Worm (Caenorhabditis elegans) whole organism, L2 larva: Measurements from ENCODE around the gene scl-7.

Experiments used
- C34F6.9 ChIP-seq: fragments of 150-350 bp; optimal IDR thresholded peaks from 2 replicates; lab custom pipeline; 2014; ENCODE audit warnings: missing biosample characterization, missing genetic modification characterization
- F13H6.1 ChIP-seq: sonication (generic microtip); optimal IDR thresholded peaks from 2 replicates; lab custom pipeline; 2016; ENCODE audit warnings: missing genetic modification characterization, missing compliant biosample characterization
- Y55F3AM.14 ChIP-seq: fragments of 200-800 bp; sonication (Bioruptor generic); optimal IDR thresholded peaks from 2 replicates; lab custom pipeline; 2018; ENCODE audit warnings: mild to moderate bottlenecking, missing genetic modification characterization, missing compliant biosample characterization
- ZK546.5 ChIP-seq: sonication (generic microtip); optimal IDR thresholded peaks from 2 replicates; lab custom pipeline; 2017; ENCODE audit warnings: missing biosample characterization, missing genetic modification characterization
- alr-1 ChIP-seq: fragments of 150-350 bp; optimal IDR thresholded peaks from 2 replicates; lab custom pipeline; 2014; ENCODE audit warnings: missing biosample characterization, missing genetic modification characterization
- ama-1 ChIP-seq: fragments of 150-350 bp; optimal IDR thresholded peaks from 2 replicates; lab custom pipeline; 2018; ENCODE audit warnings: inconsistent platforms
- blmp-1 ChIP-seq: sonication (generic microtip); optimal IDR thresholded peaks from 2 replicates; lab custom pipeline; 2017; ENCODE audit warnings: missing genetic modification characterization, mild to moderate bottlenecking, missing compliant biosample characterization, antibody characterized with exemption, moderate library complexity; ENCODE audit not compliant: insufficient read depth
- ceh-82 ChIP-seq: fragments of 150-350 bp; optimal IDR thresholded peaks from 2 replicates; lab custom pipeline; 2014; ENCODE audit warnings: missing biosample characterization, missing genetic modification characterization
- crh-2 ChIP-seq: sonication (generic microtip); optimal IDR thresholded peaks from 2 replicates; lab custom pipeline; 2017; ENCODE audit warnings: missing biosample characterization, missing genetic modification characterization
- dmd-4 ChIP-seq: sonication (generic microtip); optimal IDR thresholded peaks from 2 replicates; lab custom pipeline; 2017; ENCODE audit warnings: missing biosample characterization, missing genetic modification characterization
- egl-27 ChIP-seq: sonication (generic microtip); optimal IDR thresholded peaks from 3 replicates; lab custom pipeline; 2017; ENCODE audit warnings: missing biosample characterization, missing genetic modification reagents, missing genetic modification characterization
- elt-3 ChIP-seq: sonication (generic microtip); optimal IDR thresholded peaks from 2 replicates; lab custom pipeline; 2017; ENCODE audit warnings: missing biosample characterization, missing genetic modification characterization
- gmeb-1 ChIP-seq: fragments of 150-350 bp; optimal IDR thresholded peaks from 2 replicates; lab custom pipeline; 2014; ENCODE audit warnings: missing biosample characterization, missing genetic modification characterization
- lin-39 ChIP-seq: fragments of 150-350 bp; optimal IDR thresholded peaks from 2 replicates; lab custom pipeline; 2014; ENCODE audit warnings: missing biosample characterization, missing genetic modification reagents, missing genetic modification characterization
- lsy-2 ChIP-seq, 2 experiments: fragments of 150-350 bp in 1 of 2; sonication (generic microtip) in 1 of 2; optimal IDR thresholded peaks; 2 replicates each; lab custom pipeline; 2014 to 2017; ENCODE audit warnings: missing biosample characterization in 2 of 2, missing genetic modification characterization in 2 of 2
- mab-5 ChIP-seq: fragments of 150-350 bp; optimal IDR thresholded peaks from 2 replicates; lab custom pipeline; 2014; ENCODE audit warnings: missing biosample characterization, missing genetic modification characterization
- mbf-1 ChIP-seq: sonication (generic microtip); optimal IDR thresholded peaks from 2 replicates; lab custom pipeline; 2017; ENCODE audit warnings: missing biosample characterization, missing genetic modification characterization
- nhr-10 ChIP-seq: sonication (generic microtip); optimal IDR thresholded peaks from 2 replicates; lab custom pipeline; 2017; ENCODE audit warnings: missing biosample characterization, missing genetic modification characterization
- nhr-129 ChIP-seq: fragments of 150-350 bp; optimal IDR thresholded peaks from 2 replicates; lab custom pipeline; 2014; ENCODE audit warnings: missing biosample characterization, missing genetic modification characterization
- nhr-21 ChIP-seq: fragments of 150-350 bp; optimal IDR thresholded peaks from 2 replicates; lab custom pipeline; 2014; ENCODE audit warnings: missing biosample characterization, missing genetic modification characterization
- nhr-25 ChIP-seq: fragments of 150-350 bp; sonication (generic microtip); optimal IDR thresholded peaks from 3 replicates; lab custom pipeline; 2014; ENCODE audit warnings: missing biosample characterization, missing genetic modification characterization
- nhr-6 ChIP-seq: fragments of 150-350 bp; optimal IDR thresholded peaks from 2 replicates; lab custom pipeline; 2014; ENCODE audit warnings: missing biosample characterization, missing genetic modification characterization
- sem-4 ChIP-seq: fragments of 150-350 bp; optimal IDR thresholded peaks from 2 replicates; lab custom pipeline; 2014; ENCODE audit warnings: missing biosample characterization, missing genetic modification reagents, missing genetic modification characterization
- skn-1 ChIP-seq: sonication (generic microtip); optimal IDR thresholded peaks from 2 replicates; lab custom pipeline; 2017; ENCODE audit warnings: missing biosample characterization, missing genetic modification characterization
- sma-3 ChIP-seq: sonication (generic microtip); optimal IDR thresholded peaks from 2 replicates; lab custom pipeline; 2016; ENCODE audit warnings: missing genetic modification reagents, missing genetic modification characterization, missing compliant biosample characterization
- snpc-4 ChIP-seq: fragments of 150-350 bp; optimal IDR thresholded peaks from 2 replicates; lab custom pipeline; 2014; ENCODE audit warnings: missing biosample characterization, missing genetic modification characterization
- unc-55 ChIP-seq: fragments of 150-350 bp; sonication (generic microtip); optimal IDR thresholded peaks from 3 replicates; lab custom pipeline; 2014; ENCODE audit warnings: missing biosample characterization, missing genetic modification reagents, missing genetic modification characterization
- zag-1 ChIP-seq: fragments of 150-350 bp; optimal IDR thresholded peaks from 2 replicates; lab custom pipeline; 2014; ENCODE audit warnings: missing biosample characterization, missing genetic modification characterization
- ztf-1 ChIP-seq: fragments of 200-800 bp; sonication (Bioruptor generic); conservative IDR thresholded peaks from 2 replicates; pipeline ENCODE4 v1.3.6; 2022; ENCODE audit warnings: missing genetic modification characterization, missing compliant biosample characterization
- ztf-4 ChIP-seq: fragments of 150-350 bp; optimal IDR thresholded peaks from 2 replicates; lab custom pipeline; 2014; ENCODE audit warnings: missing biosample characterization, missing genetic modification characterization

Gene scl-7

DNA sequence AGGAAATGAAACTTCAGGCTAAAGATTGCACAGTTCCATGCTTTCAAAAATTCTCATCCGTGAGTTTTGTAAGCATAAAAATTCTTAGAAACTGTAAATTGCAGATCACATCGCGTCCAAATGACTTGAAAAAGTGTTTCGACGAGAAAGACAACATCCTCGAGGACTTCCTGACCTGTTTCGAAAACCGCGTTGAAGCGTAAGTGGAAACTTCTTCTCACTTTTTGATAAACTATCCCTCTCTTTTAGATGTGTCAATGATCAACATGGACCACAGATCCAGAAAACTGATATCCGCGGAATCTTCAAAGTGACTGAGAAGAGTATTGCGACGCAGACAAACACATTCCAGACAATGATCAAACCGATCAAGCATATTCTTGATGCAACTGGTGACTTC lies 10.6 kb downstream of the scl-7 start:
- TF ChIP-seq gmeb-1, result no peak
- peak; percentile 19 for TF ChIP-seq nhr-129

DNA sequence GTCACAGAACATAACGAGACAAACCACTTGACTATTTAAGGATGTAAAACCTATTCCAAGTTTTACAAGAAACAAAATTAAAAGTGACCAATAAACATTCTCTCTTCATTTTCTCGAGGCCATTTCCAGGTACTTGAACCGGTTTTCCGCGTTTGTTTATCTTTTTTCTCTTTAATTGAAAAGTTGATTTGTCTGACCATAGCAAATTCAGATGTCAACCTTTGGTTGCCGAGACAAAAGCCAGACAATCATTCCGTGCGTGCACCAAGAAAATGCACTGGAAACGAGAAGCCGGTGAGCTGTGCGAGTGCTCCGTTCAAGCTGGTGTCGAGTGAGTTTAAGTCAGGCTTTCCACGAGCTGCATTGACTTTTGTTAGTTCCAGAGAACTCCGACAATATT lies 11.9 kb downstream of the scl-7 start:
- peak; percentile 10 for TF ChIP-seq sem-4 (tag; lab: Kevin White, UChicago)
- TF ChIP-seq unc-55 (GFP tag; lab: Kevin White, UChicago), result no peak
- TF ChIP-seq nhr-25, result peak; percentile 19
- TF ChIP-seq nhr-129, result peak; percentile 38
- TF ChIP-seq mbf-1 (tag; lab: Kevin White, UChicago), result no peak

DNA sequence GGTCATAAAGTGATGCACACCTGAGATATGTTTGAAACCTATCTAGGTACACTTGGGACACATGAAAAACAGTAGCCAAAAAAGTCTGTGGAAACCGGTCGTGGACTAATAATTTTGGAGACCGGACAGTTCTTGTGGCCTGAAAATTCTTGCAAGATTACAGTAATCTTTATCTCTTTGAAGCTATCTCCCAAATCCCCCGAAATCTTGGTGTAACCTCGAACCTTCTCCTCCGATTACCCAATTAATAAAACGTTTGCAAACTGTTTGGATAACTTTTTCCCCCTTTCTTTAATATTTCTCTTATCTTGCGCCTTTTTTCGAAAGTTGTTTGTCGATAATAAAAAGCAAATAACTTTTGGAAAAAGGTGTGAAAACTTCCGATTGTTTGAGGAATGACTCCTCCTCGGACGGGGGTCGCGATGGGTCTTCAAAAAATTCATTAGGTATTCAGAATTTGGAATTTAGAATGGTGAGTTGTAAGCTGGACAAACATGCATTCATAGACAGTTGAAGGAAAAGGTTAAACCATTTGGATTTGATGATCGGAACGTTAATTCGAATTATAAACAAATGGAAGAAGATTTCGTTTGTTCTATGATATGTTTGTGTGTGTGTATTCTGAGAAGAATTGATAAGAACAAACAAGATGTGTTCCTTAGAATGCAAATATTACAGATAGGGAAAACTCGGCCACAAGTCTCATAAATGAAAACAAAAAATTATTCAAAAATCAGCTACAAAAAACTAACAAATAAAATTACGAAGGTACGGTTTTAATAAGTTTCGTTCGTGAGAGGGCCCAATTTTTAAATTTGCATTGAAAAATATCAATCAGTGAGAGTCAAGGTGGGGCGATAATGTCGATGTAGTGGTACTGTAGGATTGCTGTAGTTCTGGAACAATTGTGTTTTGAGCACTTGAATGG lies 12.9 kb downstream of the scl-7 start:
- TF ChIP-seq ama-1 (lab: Kevin White, UChicago), result peak; percentile 22
- no peak for TF ChIP-seq nhr-21 (tag; lab: Kevin White, UChicago)
- no peak for TF ChIP-seq skn-1 (tag; lab: Kevin White, UChicago)
- TF ChIP-seq sem-4 (tag; lab: Kevin White, UChicago), result no peak
- TF ChIP-seq nhr-25, result peak; percentile 92
- peak; percentile 77 for TF ChIP-seq ztf-4 (tag; lab: Kevin White, UChicago)
- no peak for TF ChIP-seq ztf-1
- TF ChIP-seq elt-3 (tag; lab: Kevin White, UChicago), result no peak
- TF ChIP-seq sma-3 (GFP tag; lab: Kevin White, UChicago), result peak; percentile 66
- TF ChIP-seq C34F6.9 (tag; lab: Kevin White, UChicago), result no peak
- no peak for TF ChIP-seq nhr-10 (tag; lab: Kevin White, UChicago)
- TF ChIP-seq Y55F3AM.14, result no peak
- peak; percentile 12 for TF ChIP-seq nhr-6 (tag; lab: Kevin White, UChicago)
- peak; percentile 17 for TF ChIP-seq F13H6.1 (tag; lab: Kevin White, UChicago)

DNA sequence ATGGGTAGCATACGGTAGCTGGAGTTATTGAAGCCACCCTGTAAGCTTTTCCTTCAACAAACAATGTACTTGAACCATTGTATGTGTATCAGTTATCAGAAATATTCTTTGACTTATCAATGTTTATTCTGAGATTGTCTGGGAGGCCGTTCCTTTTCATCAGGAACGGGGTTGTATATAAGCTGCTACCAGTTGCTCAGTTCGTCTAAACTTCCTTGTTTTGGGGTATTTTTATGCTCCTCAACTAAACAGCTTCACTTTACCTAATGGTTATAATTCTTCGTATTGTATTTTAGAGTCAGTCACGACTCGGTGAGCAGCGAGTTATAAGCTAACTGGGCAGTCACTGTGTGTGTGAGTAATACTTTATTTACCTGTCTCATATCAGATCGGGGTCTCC lies 15.4 kb downstream of the scl-7 start:
- TF ChIP-seq alr-1 (tag; lab: Kevin White, UChicago) (no peak), nhr-25 (no peak), sma-3 (GFP tag; lab: Kevin White, UChicago) (no peak), lin-39 (tag; lab: Kevin White, UChicago) (no peak), ztf-4 (tag; lab: Kevin White, UChicago) (no peak), zag-1 (tag; lab: Kevin White, UChicago) (no peak), blmp-1 (no peak), dmd-4 (tag; lab: Kevin White, UChicago) (no peak), skn-1 (tag; lab: Kevin White, UChicago) (no peak), mab-5 (no peak), F13H6.1 (tag; lab: Kevin White, UChicago) (no peak), Y55F3AM.14 (no peak), crh-2 (tag; lab: Kevin White, UChicago) (no peak), ZK546.5 (tag; lab: Kevin White, UChicago) (no peak), sem-4 (tag; lab: Kevin White, UChicago) (no peak), elt-3 (tag; lab: Kevin White, UChicago) (no peak), nhr-10 (tag; lab: Kevin White, UChicago) (no peak), gmeb-1 (no peak), lsy-2 (tag; optimal IDR thresholded peaks at IDR 0.05; lab: Kevin White, UChicago) (no peak), egl-27 (tag; lab: Kevin White, UChicago) (no peak)

DNA sequence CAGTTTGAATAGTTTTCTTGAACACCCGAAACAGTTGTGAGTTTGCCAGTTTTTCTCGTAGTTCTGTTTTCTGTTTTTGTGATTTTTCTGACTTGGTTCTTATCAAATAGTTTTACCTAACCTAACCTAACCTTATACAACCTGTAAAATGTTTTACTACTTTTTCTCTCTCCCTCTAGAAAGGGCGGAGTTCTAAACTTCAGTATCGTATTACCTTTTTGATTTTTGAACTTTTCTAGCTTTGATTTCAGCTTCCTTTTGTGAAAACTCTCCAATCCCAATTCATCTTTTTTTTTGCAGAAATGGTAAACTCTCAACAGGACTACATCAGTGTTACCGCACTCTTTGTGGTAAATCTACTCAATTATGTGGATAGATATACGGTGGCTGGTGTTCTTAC lies 16.5 kb downstream of the scl-7 start, which contains the start of gene spin-2:
spin-2 (plus strand) TSS at position 301 of the 400 bp plus-strand sequence.
- no peak for TF ChIP-seq snpc-4 (tag; lab: Kevin White, UChicago)

DNA sequence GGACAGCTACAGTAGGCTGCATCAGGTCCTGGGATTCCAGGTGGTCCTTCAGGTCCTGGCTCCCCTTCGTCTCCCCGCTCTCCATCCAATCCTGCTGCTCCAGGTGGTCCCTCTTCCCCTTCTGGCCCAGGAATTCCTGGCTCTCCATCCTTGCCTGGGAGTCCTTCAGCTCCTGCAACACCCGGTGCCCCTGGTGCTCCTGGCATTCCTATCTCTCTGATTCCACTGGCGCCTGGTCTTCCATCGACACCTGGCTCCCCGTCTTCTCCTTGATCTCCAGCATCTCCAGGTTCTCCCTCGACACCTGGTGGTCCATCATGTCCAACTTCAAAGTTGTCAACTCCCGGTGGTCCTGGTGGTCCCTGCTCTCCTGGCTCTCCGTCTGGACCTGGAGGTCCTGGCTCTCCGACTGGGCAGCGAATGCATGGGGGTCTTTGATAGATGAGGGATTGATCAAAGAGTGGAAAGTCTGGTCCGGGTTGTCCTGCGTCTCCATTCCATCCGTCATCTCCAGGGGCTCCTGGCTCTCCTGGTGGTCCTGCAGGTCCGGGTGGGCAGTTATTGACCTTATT lies 19.5 kb downstream of the scl-7 start:
- TF ChIP-seq C34F6.9 (tag; lab: Kevin White, UChicago) (no peak), nhr-10 (tag; lab: Kevin White, UChicago) (no peak), elt-3 (tag; lab: Kevin White, UChicago) (no peak), ceh-82 (no peak), snpc-4 (tag; lab: Kevin White, UChicago) (no peak), crh-2 (tag; lab: Kevin White, UChicago) (no peak)
